Fruit fly (Drosophila melanogaster) whole organism, embryonic: Measurements from ENCODE around the gene CG14947.

Source experiments
- Bdp1 ChIP-seq: fragments of 200-800 bp; sonication (Bioruptor generic); optimal IDR thresholded peaks from 3 replicates; lab custom pipeline; 2016; ENCODE audit warnings: missing biosample characterization, missing genetic modification characterization
- BtbVII ChIP-seq: fragments of 200-800 bp; sonication (Bioruptor generic); optimal IDR thresholded peaks from 3 replicates; lab custom pipeline; 2017; ENCODE audit warnings: missing biosample characterization, mild to moderate bottlenecking, missing genetic modification characterization
- CG1024 ChIP-seq: fragments of 200-800 bp; sonication (Bioruptor generic); IDR thresholded peaks from 2 replicates; pipeline ENCODE4 v1.3.6; 2022; ENCODE audit warnings: missing biosample characterization, missing genetic modification characterization
- CG10431 ChIP-seq: fragments of 200-800 bp; sonication (Bioruptor generic); optimal IDR thresholded peaks from 3 replicates; lab custom pipeline; 2018; ENCODE audit warnings: missing biosample characterization, mild to moderate bottlenecking, missing genetic modification characterization
- CG11085 ChIP-seq: fragments of 200-800 bp; sonication (Bioruptor generic); IDR thresholded peaks from 2 replicates; pipeline ENCODE4 v1.3.6; 2022; ENCODE audit warnings: missing biosample characterization, missing genetic modification characterization
- CG11247 ChIP-seq: fragments of 200-800 bp; sonication (Bioruptor generic); IDR thresholded peaks from 2 replicates; pipeline ENCODE4 v1.3.6; 2022; ENCODE audit warnings: missing biosample characterization, missing genetic modification characterization
- CG12071 ChIP-seq: fragments of 200-800 bp; sonication (Bioruptor generic); optimal IDR thresholded peaks from 3 replicates; lab custom pipeline; 2018; ENCODE audit warnings: missing biosample characterization, mild to moderate bottlenecking, missing genetic modification characterization
- CG12659 ChIP-seq: fragments of 200-800 bp; sonication (Bioruptor generic); optimal IDR thresholded peaks from 3 replicates; lab custom pipeline; 2017; ENCODE audit warnings: mild to moderate bottlenecking, missing biosample characterization, missing genetic modification reagents, missing genetic modification characterization
- CG12744 ChIP-seq: fragments of 200-800 bp; sonication (Bioruptor generic); optimal IDR thresholded peaks from 2 replicates; lab custom pipeline; 2016; ENCODE audit warnings: missing biosample characterization, missing genetic modification characterization
- CG12769 ChIP-seq: fragments of 200-800 bp; sonication (Bioruptor generic); optimal IDR thresholded peaks from 2 replicates; lab custom pipeline; 2019; ENCODE audit warnings: missing biosample characterization, mild to moderate bottlenecking, missing genetic modification characterization, moderate library complexity
- CG15073 ChIP-seq: fragments of 200-800 bp; sonication (Bioruptor generic); optimal IDR thresholded peaks from 2 replicates; lab custom pipeline; 2016; ENCODE audit warnings: missing biosample characterization, missing genetic modification characterization
- CG17359 ChIP-seq: fragments of 200-800 bp; sonication (Bioruptor generic); optimal IDR thresholded peaks from 3 replicates; lab custom pipeline; 2018; ENCODE audit warnings: missing biosample characterization, mild to moderate bottlenecking, missing genetic modification characterization, moderate library complexity
- CG17829 ChIP-seq: fragments of 200-800 bp; optimal IDR thresholded peaks from 2 replicates; lab custom pipeline; 2019; ENCODE audit warnings: missing biosample characterization, mild to moderate bottlenecking, missing genetic modification characterization, moderate library complexity
- CG1792 ChIP-seq: fragments of 200-800 bp; sonication (Bioruptor generic); optimal IDR thresholded peaks from 2 replicates; lab custom pipeline; 2016; ENCODE audit warnings: missing biosample characterization, missing genetic modification characterization
- CG18011 ChIP-seq: fragments of 200-800 bp; sonication (Bioruptor generic); optimal IDR thresholded peaks from 2 replicates; lab custom pipeline; 2017; ENCODE audit warnings: missing biosample characterization, missing genetic modification characterization, mild to moderate bottlenecking, moderate library complexity, missing genotype
- CG2202 ChIP-seq: fragments of 200-800 bp; sonication (Bioruptor generic); optimal IDR thresholded peaks from 2 replicates; lab custom pipeline; 2018; ENCODE audit warnings: missing biosample characterization, mild to moderate bottlenecking, missing genetic modification characterization
- CG6175 ChIP-seq: fragments of 200-800 bp; sonication (Bioruptor generic); IDR thresholded peaks from 3 replicates; pipeline ENCODE4 v1.3.6; 2022; ENCODE audit warnings: missing biosample characterization, missing genetic modification characterization
- CG6791 ChIP-seq: fragments of 200-800 bp; sonication (Bioruptor generic); IDR thresholded peaks from 3 replicates; pipeline ENCODE4 v1.3.6; 2022; ENCODE audit warnings: missing biosample characterization, missing genetic modification characterization; ENCODE audit not compliant: partially characterized antibody
- CG8924 ChIP-seq: fragments of 200-800 bp; optimal IDR thresholded peaks from 3 replicates; lab custom pipeline; 2019; ENCODE audit warnings: missing biosample characterization, mild to moderate bottlenecking, missing genetic modification characterization, moderate library complexity
- CoRest ChIP-seq: fragments of 200-800 bp; sonication (Bioruptor generic); optimal IDR thresholded peaks from 3 replicates; lab custom pipeline; 2018; ENCODE audit warnings: missing biosample characterization, mild to moderate bottlenecking, missing genetic modification characterization, moderate library complexity
- D ChIP-seq, 2 experiments: fragments of 200-800 bp in 1 of 2; fragments of >200 bp in 1 of 2; sonication (Bioruptor generic) in 1 of 2; optimal IDR thresholded peaks; 2 replicates in 1 of 2; 3 replicates in 1 of 2; lab custom pipeline; 2017; ENCODE audit warnings: mild to moderate bottlenecking in 1 of 2, missing biosample characterization in 1 of 2, missing genetic modification characterization in 1 of 2, missing genetic modification reagents in 1 of 2
- D19A ChIP-seq: fragments of 200-800 bp; optimal IDR thresholded peaks from 3 replicates; lab custom pipeline; 2019; ENCODE audit warnings: missing biosample characterization, mild to moderate bottlenecking, missing genetic modification characterization, moderate library complexity
- Drgx ChIP-seq: fragments of 200-800 bp; sonication (Bioruptor generic); IDR thresholded peaks from 2 replicates; pipeline ENCODE4 v1.3.6; 2022; ENCODE audit warnings: missing biosample characterization, missing genetic modification characterization
- ERR ChIP-seq: fragments of 200-800 bp; sonication (Bioruptor generic); optimal IDR thresholded peaks from 2 replicates; lab custom pipeline; 2016; ENCODE audit warnings: missing biosample characterization, missing genetic modification characterization
- Elba2 ChIP-seq: fragments of 200-800 bp; sonication (Bioruptor generic); optimal IDR thresholded peaks from 3 replicates; lab custom pipeline; 2016; ENCODE audit warnings: missing biosample characterization, missing genetic modification characterization
- HLH3B ChIP-seq: fragments of 200-800 bp; sonication (Bioruptor generic); IDR thresholded peaks from 2 replicates; pipeline ENCODE4 v1.3.6; 2022; ENCODE audit warnings: missing biosample characterization, missing genetic modification characterization
- HmgD ChIP-seq: fragments of 200-800 bp; sonication (Bioruptor generic); optimal IDR thresholded peaks from 3 replicates; lab custom pipeline; 2016; ENCODE audit warnings: missing biosample characterization, missing genetic modification characterization
- Hsf ChIP-seq: fragments of 200-800 bp; sonication (Bioruptor generic); optimal IDR thresholded peaks from 3 replicates; lab custom pipeline; 2016; ENCODE audit warnings: missing biosample characterization, missing genetic modification characterization
- Oli ChIP-seq: fragments of 200-800 bp; sonication (Bioruptor generic); optimal IDR thresholded peaks from 2 replicates; lab custom pipeline; 2018; ENCODE audit warnings: missing biosample characterization, mild to moderate bottlenecking, missing genetic modification characterization, moderate library complexity
- Rfx ChIP-seq: fragments of 200-800 bp; sonication (Bioruptor generic); IDR thresholded peaks from 2 replicates; pipeline ENCODE4 v1.3.6; 2022; ENCODE audit warnings: missing biosample characterization, missing genetic modification characterization
- Six4 ChIP-seq: fragments of 200-800 bp; sonication (Bioruptor generic); optimal IDR thresholded peaks from 2 replicates; lab custom pipeline; 2016; ENCODE audit warnings: missing biosample characterization, missing genetic modification characterization
- Sox100B ChIP-seq: fragments of 200-800 bp; sonication (Bioruptor generic); optimal IDR thresholded peaks from 3 replicates; lab custom pipeline; 2018; ENCODE audit warnings: missing biosample characterization, mild to moderate bottlenecking, missing genetic modification characterization
- Sry-β ChIP-seq: fragments of 200-800 bp; sonication (Bioruptor generic); optimal IDR thresholded peaks from 2 replicates; lab custom pipeline; 2018; ENCODE audit warnings: missing biosample characterization, mild to moderate bottlenecking, missing genetic modification characterization, moderate library complexity
- Sry-δ ChIP-seq: fragments of 200-800 bp; sonication (Bioruptor generic); optimal IDR thresholded peaks from 2 replicates; lab custom pipeline; 2016; ENCODE audit warnings: missing biosample characterization, missing genetic modification characterization
- ash1 ChIP-seq: fragments of 200-800 bp; sonication (Bioruptor generic); optimal IDR thresholded peaks from 2 replicates; lab custom pipeline; 2018; ENCODE audit warnings: missing biosample characterization, mild to moderate bottlenecking, missing genetic modification characterization
- chn ChIP-seq: fragments of 200-800 bp; sonication (Bioruptor generic); optimal IDR thresholded peaks from 2 replicates; lab custom pipeline; 2016; ENCODE audit warnings: missing biosample characterization, missing genetic modification characterization
- ci ChIP-seq: fragments of 200-800 bp; sonication (Bioruptor generic); IDR thresholded peaks from 3 replicates; pipeline ENCODE4 v1.3.6; 2022; ENCODE audit warnings: missing biosample characterization, missing genetic modification characterization
- corto ChIP-seq: fragments of 200-800 bp; sonication (Bioruptor generic); optimal IDR thresholded peaks from 2 replicates; lab custom pipeline; 2016; ENCODE audit warnings: missing biosample characterization, mild to moderate bottlenecking, missing genetic modification characterization, moderate library complexity
- fd64A ChIP-seq: fragments of 200-800 bp; sonication (Bioruptor generic); optimal IDR thresholded peaks from 3 replicates; lab custom pipeline; 2018; ENCODE audit warnings: missing biosample characterization, mild to moderate bottlenecking, missing genetic modification characterization
- fru ChIP-seq: fragments of >200 bp; optimal IDR thresholded peaks from 2 replicates; lab custom pipeline; 2017
- gcm2 ChIP-seq: fragments of 200-800 bp; sonication (Bioruptor generic); optimal IDR thresholded peaks from 2 replicates; lab custom pipeline; 2016; ENCODE audit warnings: missing biosample characterization, missing genetic modification characterization
- kni ChIP-seq: fragments of 200-800 bp; sonication (Bioruptor generic); optimal IDR thresholded peaks from 3 replicates; lab custom pipeline; 2017; ENCODE audit warnings: mild to moderate bottlenecking, missing biosample characterization, missing genetic modification reagents, missing genetic modification characterization
- mam ChIP-seq: fragments of 200-800 bp; sonication (Bioruptor generic); optimal IDR thresholded peaks from 3 replicates; lab custom pipeline; 2016; ENCODE audit warnings: missing biosample characterization, missing genetic modification characterization
- nerfin-1 ChIP-seq: fragments of 200-800 bp; sonication (Bioruptor generic); optimal IDR thresholded peaks from 3 replicates; lab custom pipeline; 2019; ENCODE audit warnings: missing biosample characterization, mild to moderate bottlenecking, missing genetic modification characterization, moderate library complexity
- org-1 ChIP-seq: fragments of 200-800 bp; sonication (Bioruptor generic); optimal IDR thresholded peaks from 2 replicates; lab custom pipeline; 2017; ENCODE audit warnings: missing biosample characterization, missing genetic modification characterization
- otp ChIP-seq: fragments of 200-800 bp; sonication (Bioruptor generic); IDR thresholded peaks from 3 replicates; pipeline ENCODE4, ENCODE4 v1.3.6; 2022; ENCODE audit warnings: missing biosample characterization, missing genetic modification characterization
- pho ChIP-seq: fragments of 200-800 bp; sonication (Bioruptor generic); optimal IDR thresholded peaks from 2 replicates; lab custom pipeline; 2016; ENCODE audit warnings: missing biosample characterization, missing genetic modification characterization
- slbo ChIP-seq: fragments of 200-800 bp; sonication (Bioruptor generic); IDR thresholded peaks from 2 replicates; pipeline ENCODE4 v1.3.6; 2022; ENCODE audit warnings: missing biosample characterization, missing genetic modification characterization
- stc ChIP-seq: fragments of 200-800 bp; sonication (Bioruptor generic); IDR thresholded peaks from 2 replicates; pipeline ENCODE4 v1.3.6; 2022; ENCODE audit warnings: missing biosample characterization, missing genetic modification characterization
- stwl ChIP-seq: fragments of 200-800 bp; sonication (Bioruptor generic); optimal IDR thresholded peaks from 3 replicates; lab custom pipeline; 2018; ENCODE audit warnings: missing biosample characterization, mild to moderate bottlenecking, missing genetic modification characterization, moderate library complexity
- tgo ChIP-seq: fragments of 200-800 bp; sonication (Bioruptor generic); IDR thresholded peaks from 3 replicates; pipeline ENCODE4 v1.3.6; 2022; ENCODE audit warnings: missing biosample characterization, missing genetic modification characterization
- zf30C ChIP-seq: fragments of 200-800 bp; sonication (Bioruptor generic); optimal IDR thresholded peaks from 3 replicates; lab custom pipeline; 2018; ENCODE audit warnings: missing biosample characterization, mild to moderate bottlenecking, missing genetic modification characterization

The CG14947 gene

dm6 chr2L:12049133-12049532, 26.8 kb upstream of the CG14947 start, which contains the start of gene PLCXD (continued):
- TF ChIP-seq Drgx (GFP tag; lab: Robert Waterston, UW) (no peak), slbo (GFP tag; lab: Robert Waterston, UW) (no peak), ci (GFP tag; lab: Robert Waterston, UW) (peak; percentile 51; the same call in 2 of the 3 replicates), Rfx (GFP tag; lab: Robert Waterston, UW) (no peak), Bdp1 (no peak), HLH3B (no peak), CG1792 (GFP tag; lab: Kevin White, UChicago) (no peak), mam (GFP tag; lab: Kevin White, UChicago) (no peak), Sox100B (GFP tag; lab: Kevin White, UChicago) (peak; percentile 55), ERR (GFP tag; lab: Kevin White, UChicago) (no peak), otp (GFP tag; lab: Robert Waterston, UW) (no peak), CG6791 (GFP tag; lab: Robert Waterston, UW) (no peak), CoRest (tag; lab: Kevin White, UChicago) (no peak), Sry-β (GFP tag; lab: Kevin White, UChicago) (peak; percentile 24), stc (GFP tag; lab: Robert Waterston, UW) (no peak), nerfin-1 (peak; percentile 9), CG12769 (tag; lab: Kevin White, UChicago) (no peak), tgo (GFP tag; lab: Robert Waterston, UW) (no peak), CG18011 (no peak), CG17359 (tag; lab: Kevin White, UChicago) (peak; percentile 15), CG2202 (tag; lab: Kevin White, UChicago) (no peak), kni (GFP tag; lab: Kevin White, UChicago) (peak; percentile 20), chn (no peak), Oli (tag; lab: Kevin White, UChicago) (no peak), BtbVII (GFP tag; lab: Kevin White, UChicago) (no peak), fru (no peak), CG12659 (GFP tag; lab: Kevin White, UChicago) (no peak), CG8924 (tag; lab: Kevin White, UChicago) (no peak), CG10431 (GFP tag; lab: Kevin White, UChicago) (peak; percentile 53), ash1 (no peak), gcm2 (GFP tag; lab: Kevin White, UChicago) (no peak), CG6175 (GFP tag; lab: Robert Waterston, UW) (no peak), Hsf (GFP tag; lab: Kevin White, UChicago) (no peak), Sry-δ (GFP tag; lab: Kevin White, UChicago) (no peak), org-1 (GFP tag; lab: Kevin White, UChicago) (no peak), Elba2 (no peak), fd64A (GFP tag; lab: Kevin White, UChicago) (peak; percentile 34), CG1024 (GFP tag; lab: Robert Waterston, UW) (no peak), CG15073 (GFP tag; lab: Kevin White, UChicago) (no peak), Six4 (no peak), CG11247 (GFP tag; lab: Robert Waterston, UW) (no peak), D19A (tag; lab: Kevin White, UChicago) (peak; percentile 14), corto (GFP tag; lab: Kevin White, UChicago) (no peak), CG11085 (GFP tag; lab: Robert Waterston, UW) (no peak), pho (no peak), CG17829 (no peak), zf30C (no peak), CG12071 (GFP tag; lab: Kevin White, UChicago) (peak; percentile 2), stwl (tag; lab: Kevin White, UChicago) (no peak), HmgD (no peak), D (optimal IDR thresholded peaks at IDR 0.05; lab: Kevin White, UChicago) (no peak), D (GFP tag; optimal IDR thresholded peaks at IDR 0.05; lab: Kevin White, UChicago) (no peak), CG12744 (GFP tag; lab: Kevin White, UChicago) (no peak)
